Fruit fly (Drosophila melanogaster) whole organism, adult: Measurements from ENCODE around the gene CG12535.

Experiments used
- CG11617 ChIP-seq: fragments of 200-800 bp; sonication (Bioruptor generic); optimal IDR thresholded peaks from 2 replicates; lab custom pipeline; 2017; ENCODE audit warnings: mild to moderate bottlenecking, missing biosample characterization, missing genetic modification reagents, missing genetic modification characterization
- CG12768 ChIP-seq: fragments of 200-800 bp; sonication (Bioruptor generic); optimal IDR thresholded peaks from 2 replicates; lab custom pipeline; 2017; ENCODE audit warnings: missing biosample characterization, missing genetic modification characterization, mild to moderate bottlenecking, moderate library complexity, missing genetic modification reagents
- CG33017 ChIP-seq: fragments of 200-800 bp; sonication (Bioruptor generic); optimal IDR thresholded peaks from 2 replicates; lab custom pipeline; 2018; ENCODE audit warnings: missing biosample characterization, mild to moderate bottlenecking, missing genetic modification characterization, moderate library complexity
- CG5204 ChIP-seq: fragments of 200-800 bp; sonication (Bioruptor generic); optimal IDR thresholded peaks from 2 replicates; lab custom pipeline; 2016; ENCODE audit warnings: missing biosample characterization, missing genetic modification characterization
- CG7045 ChIP-seq: fragments of 200-800 bp; sonication (Bioruptor generic); optimal IDR thresholded peaks from 2 replicates; lab custom pipeline; 2017; ENCODE audit warnings: missing biosample characterization, mild to moderate bottlenecking, missing genetic modification characterization
- Clk ChIP-seq: fragments of 200-800 bp; sonication (Bioruptor generic); optimal IDR thresholded peaks from 2 replicates; lab custom pipeline; 2017; ENCODE audit warnings: missing biosample characterization, missing genetic modification characterization
- Crg-1 ChIP-seq: fragments of 200-800 bp; sonication (Bioruptor generic); optimal IDR thresholded peaks from 2 replicates; lab custom pipeline; 2016; ENCODE audit warnings: missing biosample characterization, missing genetic modification characterization
- Hr96 ChIP-seq: fragments of 200-800 bp; sonication (Bioruptor generic); optimal IDR thresholded peaks from 2 replicates; lab custom pipeline; 2016; ENCODE audit warnings: missing biosample characterization, missing genetic modification characterization
- Mnt ChIP-seq: fragments of 200-800 bp; sonication (Bioruptor generic); optimal IDR thresholded peaks from 2 replicates; lab custom pipeline; 2016; ENCODE audit warnings: missing biosample characterization, mild to moderate bottlenecking, missing genetic modification characterization
- bab1 ChIP-seq: fragments of 200-800 bp; sonication (Bioruptor generic); optimal IDR thresholded peaks from 3 replicates; lab custom pipeline; 2019; ENCODE audit warnings: missing biosample characterization, mild to moderate bottlenecking, missing genetic modification characterization, moderate library complexity
- cic ChIP-seq: fragments of 200-800 bp; sonication (Bioruptor generic); optimal IDR thresholded peaks from 2 replicates; lab custom pipeline; 2017; ENCODE audit warnings: missing biosample characterization, mild to moderate bottlenecking, missing genetic modification characterization, moderate library complexity
- cnc ChIP-seq, 2 experiments: fragments of >200 bp; optimal IDR thresholded peaks; 2 replicates each; lab custom pipeline; 2017
- kay ChIP-seq: fragments of 200-800 bp; sonication (Bioruptor generic); peaks from one replicate; lab custom pipeline; 2016; ENCODE audit warnings: missing biosample characterization, missing genetic modification characterization, borderline replicate concordance
- ovo ChIP-seq: fragments of 200-800 bp; sonication (Bioruptor generic); optimal IDR thresholded peaks from 2 replicates; lab custom pipeline; 2016; ENCODE audit warnings: missing biosample characterization, missing genetic modification characterization
- pad ChIP-seq: fragments of 200-800 bp; sonication (Bioruptor generic); optimal IDR thresholded peaks from 3 replicates; lab custom pipeline; 2017; ENCODE audit warnings: missing biosample characterization, missing genetic modification characterization, mild to moderate bottlenecking, moderate library complexity, missing genetic modification reagents
- tj ChIP-seq: fragments of 200-800 bp; sonication (Bioruptor generic); optimal IDR thresholded peaks from 3 replicates; lab custom pipeline; 2017; ENCODE audit warnings: missing biosample characterization, mild to moderate bottlenecking, missing genetic modification characterization, moderate library complexity
- toe ChIP-seq: fragments of 200-800 bp; sonication (Bioruptor generic); optimal IDR thresholded peaks from 2 replicates; lab custom pipeline; 2016; ENCODE audit warnings: missing biosample characterization, missing genetic modification characterization

The CG12535 gene

dm6 chrX:3346643-3347109, 102.1 kb downstream of the CG12535 start:
- no peak for TF ChIP-seq CG11617 (GFP tag; lab: Kevin White, UChicago)
- peak; percentile 20 for TF ChIP-seq bab1 (GFP tag; lab: Kevin White, UChicago)

dm6 chrX:3344439-3345308, 104.1 kb downstream of the CG12535 start:
- TF ChIP-seq kay (GFP tag; lab: Kevin White, UChicago) (peak; percentile 42), toe (no peak)

- TF ChIP-seq Hr96 (GFP tag; lab: Kevin White, UChicago) (no peak), CG12768 (GFP tag; lab: Kevin White, UChicago) (no peak), CG7045 (GFP tag; lab: Kevin White, UChicago) (no peak), kay (GFP tag; lab: Kevin White, UChicago) (no peak), tj (GFP tag; lab: Kevin White, UChicago) (peak; percentile 12), CG11617 (GFP tag; lab: Kevin White, UChicago) (no peak), cnc (optimal IDR thresholded peaks at IDR 0.05; lab: Kevin White, UChicago) (no peak), Crg-1 (GFP tag; lab: Kevin White, UChicago) (peak; percentile 4), pad (GFP tag; lab: Kevin White, UChicago) (no peak), CG5204 (GFP tag; lab: Kevin White, UChicago) (no peak), cic (GFP tag; lab: Kevin White, UChicago) (no peak), bab1 (GFP tag; lab: Kevin White, UChicago) (peak; percentile 32), Clk (no peak), CG33017 (tag; lab: Kevin White, UChicago) (no peak), ovo (GFP tag; lab: Kevin White, UChicago) (no peak), Mnt (GFP tag; lab: Kevin White, UChicago) (no peak)
These were observed 105.1 kb downstream of the CG12535 start for dm6 chrX:3343680-3344079.
